Fruit fly (Drosophila melanogaster) whole organism, embryonic: ENCODE data around the gene IM33.

ENCODE experiments used
- Bteb2 ChIP-seq: fragments of 200-800 bp; sonication (Bioruptor generic); optimal IDR thresholded peaks from 2 replicates; lab custom pipeline; 2016; ENCODE audit warnings: missing biosample characterization, missing genetic modification characterization
- CG11696 ChIP-seq: fragments of 200-800 bp; sonication (Bioruptor generic); IDR thresholded peaks from 2 replicates; pipeline ENCODE4 v1.3.6; 2022; ENCODE audit warnings: missing biosample characterization, missing genetic modification characterization
- CG1233 ChIP-seq: fragments of 200-800 bp; sonication (Bioruptor generic); optimal IDR thresholded peaks from 4 replicates; lab custom pipeline; 2018; ENCODE audit warnings: missing biosample characterization, mild to moderate bottlenecking, missing genetic modification characterization
- CG14860 ChIP-seq: fragments of 200-800 bp; sonication (Bioruptor generic); IDR thresholded peaks from 3 replicates; pipeline ENCODE4 v1.3.6; 2022; ENCODE audit warnings: missing biosample characterization, missing genetic modification characterization; ENCODE audit not compliant: partially characterized antibody
- CG17568 ChIP-seq: fragments of 200-800 bp; sonication (Bioruptor generic); optimal IDR thresholded peaks from 2 replicates; lab custom pipeline; 2018; ENCODE audit warnings: missing biosample characterization, mild to moderate bottlenecking, missing genetic modification characterization, moderate library complexity
- CG17612 ChIP-seq: fragments of 200-800 bp; sonication (Bioruptor generic); IDR thresholded peaks from 2 replicates; pipeline ENCODE4 v1.3.6; 2022; ENCODE audit warnings: missing biosample characterization, missing genetic modification characterization
- CG2116 ChIP-seq: fragments of 200-800 bp; sonication (Bioruptor generic); optimal IDR thresholded peaks from 3 replicates; lab custom pipeline; 2018; ENCODE audit warnings: missing biosample characterization, mild to moderate bottlenecking, missing genetic modification characterization
- CG31224 ChIP-seq: fragments of 200-800 bp; sonication (Bioruptor generic); IDR thresholded peaks from 2 replicates; pipeline ENCODE4 v1.3.6; 2022; ENCODE audit warnings: missing biosample characterization, missing genetic modification characterization
- CG34224 ChIP-seq: fragments of 200-800 bp; sonication (Bioruptor generic); IDR thresholded peaks from 3 replicates; pipeline ENCODE4 v1.3.6; 2022; ENCODE audit warnings: missing biosample characterization, missing genetic modification characterization; ENCODE audit not compliant: partially characterized antibody
- CG42726 ChIP-seq: fragments of 200-800 bp; sonication (Bioruptor generic); IDR thresholded peaks from 2 replicates; pipeline ENCODE4 v1.3.6; 2022; ENCODE audit warnings: missing biosample characterization, missing genetic modification characterization; ENCODE audit not compliant: partially characterized antibody
- CG4282 ChIP-seq: fragments of 200-800 bp; sonication (Bioruptor generic); optimal IDR thresholded peaks from 2 replicates; lab custom pipeline; 2016; ENCODE audit warnings: missing biosample characterization, missing genetic modification characterization
- CG4820 ChIP-seq: fragments of 200-800 bp; sonication (Bioruptor generic); optimal IDR thresholded peaks from 3 replicates; lab custom pipeline; 2016; ENCODE audit warnings: missing biosample characterization, missing genetic modification characterization
- CG6683 ChIP-seq: fragments of 200-800 bp; sonication (Bioruptor generic); optimal IDR thresholded peaks from 2 replicates; lab custom pipeline; 2017; ENCODE audit warnings: missing biosample characterization, mild to moderate bottlenecking, missing genetic modification characterization, missing genetic modification reagents
- CG7372 ChIP-seq: fragments of 200-800 bp; sonication (Bioruptor generic); IDR thresholded peaks from 2 replicates; pipeline ENCODE4 v1.3.6; 2022; ENCODE audit warnings: missing biosample characterization, missing genetic modification characterization
- CG7928 ChIP-seq: fragments of 200-800 bp; sonication (Bioruptor generic); optimal IDR thresholded peaks from 2 replicates; lab custom pipeline; 2017; ENCODE audit warnings: missing biosample characterization, mild to moderate bottlenecking, missing genetic modification characterization
- CG7963 ChIP-seq: fragments of 200-800 bp; sonication (Bioruptor generic); IDR thresholded peaks from 3 replicates; pipeline ENCODE4 v1.3.6; 2022; ENCODE audit warnings: missing biosample characterization, missing genetic modification characterization; ENCODE audit not compliant: partially characterized antibody
- CG8089 ChIP-seq: fragments of 200-800 bp; sonication (Bioruptor generic); optimal IDR thresholded peaks from 3 replicates; lab custom pipeline; 2016; ENCODE audit warnings: missing biosample characterization, missing genetic modification characterization
- CG9817 ChIP-seq: fragments of 200-800 bp; sonication (Bioruptor generic); optimal IDR thresholded peaks from 2 replicates; lab custom pipeline; 2018; ENCODE audit warnings: missing biosample characterization, mild to moderate bottlenecking, missing genetic modification characterization, moderate library complexity
- D19B ChIP-seq: fragments of 200-800 bp; sonication (Bioruptor generic); optimal IDR thresholded peaks from 2 replicates; lab custom pipeline; 2017; ENCODE audit warnings: missing biosample characterization, mild to moderate bottlenecking, missing genetic modification characterization
- Deaf1 ChIP-seq: fragments of 200-800 bp; optimal IDR thresholded peaks from 3 replicates; lab custom pipeline; 2019; ENCODE audit warnings: missing biosample characterization, mild to moderate bottlenecking, missing genetic modification characterization, moderate library complexity
- Dp ChIP-seq: fragments of 200-800 bp; sonication (Bioruptor generic); optimal IDR thresholded peaks from 2 replicates; lab custom pipeline; 2018; ENCODE audit warnings: missing biosample characterization, mild to moderate bottlenecking, missing genetic modification characterization, moderate library complexity
- E2f2 ChIP-seq: fragments of 200-800 bp; sonication (Bioruptor generic); IDR thresholded peaks from 2 replicates; pipeline ENCODE4 v1.3.6; 2022; ENCODE audit warnings: missing biosample characterization, missing genetic modification characterization
- ERR ChIP-seq: fragments of 200-800 bp; sonication (Bioruptor generic); optimal IDR thresholded peaks from 2 replicates; lab custom pipeline; 2016; ENCODE audit warnings: missing biosample characterization, missing genetic modification characterization
- Ets65A ChIP-seq: fragments of 200-800 bp; sonication (Bioruptor generic); peaks from one replicate; lab custom pipeline; 2016; ENCODE audit warnings: missing biosample characterization, missing genetic modification characterization
- Fer3 ChIP-seq: fragments of 200-800 bp; sonication (Bioruptor generic); optimal IDR thresholded peaks from 2 replicates; lab custom pipeline; 2018; ENCODE audit warnings: missing biosample characterization, mild to moderate bottlenecking, missing genetic modification characterization, moderate library complexity
- Hr51 ChIP-seq, 2 experiments: fragments of 200-800 bp; sonication (Bioruptor generic); optimal IDR thresholded peaks; 2 replicates in 1 of 2; 3 replicates in 1 of 2; lab custom pipeline; 2016 to 2018; ENCODE audit warnings: missing biosample characterization in 2 of 2, missing genetic modification characterization in 2 of 2, mild to moderate bottlenecking in 1 of 2, moderate library complexity in 1 of 2
- NC2β ChIP-seq: fragments of 200-800 bp; sonication (Bioruptor generic); optimal IDR thresholded peaks from 2 replicates; lab custom pipeline; 2016; ENCODE audit warnings: missing biosample characterization, missing genetic modification characterization
- al ChIP-seq: fragments of 200-800 bp; sonication (Bioruptor generic); IDR thresholded peaks from 2 replicates; pipeline ENCODE4 v1.3.6; 2022; ENCODE audit warnings: missing biosample characterization, missing genetic modification characterization
- bbx ChIP-seq: fragments of 200-800 bp; sonication (Bioruptor generic); IDR thresholded peaks from 2 replicates; pipeline ENCODE4 v1.3.6; 2022; ENCODE audit warnings: missing biosample characterization, missing genetic modification characterization; ENCODE audit not compliant: partially characterized antibody
- bcd ChIP-seq: fragments of 200-800 bp; sonication (Bioruptor generic); optimal IDR thresholded peaks from 2 replicates; lab custom pipeline; 2017; ENCODE audit warnings: missing biosample characterization, mild to moderate bottlenecking, missing genetic modification characterization
- bigmax ChIP-seq: fragments of 200-800 bp; sonication (Bioruptor generic); optimal IDR thresholded peaks from 2 replicates; lab custom pipeline; 2018; ENCODE audit warnings: missing biosample characterization, mild to moderate bottlenecking, missing genetic modification characterization
- btn ChIP-seq: fragments of 200-800 bp; sonication (Bioruptor generic); optimal IDR thresholded peaks from 2 replicates; lab custom pipeline; 2016; ENCODE audit warnings: missing biosample characterization, missing genetic modification characterization
- cwo ChIP-seq: fragments of 200-800 bp; sonication (Bioruptor generic); optimal IDR thresholded peaks from 3 replicates; lab custom pipeline; 2017; ENCODE audit warnings: missing biosample characterization, missing genetic modification characterization, mild to moderate bottlenecking, moderate library complexity, missing genetic modification reagents
- dan ChIP-seq: fragments of 200-800 bp; sonication (Bioruptor generic); IDR thresholded peaks from 2 replicates; pipeline ENCODE4 v1.3.6; 2022; ENCODE audit warnings: missing biosample characterization, missing genetic modification characterization
- dmrt99B ChIP-seq: fragments of 200-800 bp; sonication (Bioruptor generic); optimal IDR thresholded peaks from 2 replicates; lab custom pipeline; 2018; ENCODE audit warnings: missing biosample characterization, mild to moderate bottlenecking, missing genetic modification characterization, moderate library complexity
- gro ChIP-seq: fragments of 200-800 bp; sonication (Bioruptor generic); optimal IDR thresholded peaks from 2 replicates; lab custom pipeline; 2016; ENCODE audit warnings: missing biosample characterization, missing genetic modification characterization
- hkb ChIP-seq, 2 experiments: fragments of 200-800 bp in 1 of 2; fragments of >200 bp in 1 of 2; sonication (Bioruptor generic) in 1 of 2; IDR thresholded peaks in 1 of 2; optimal IDR thresholded peaks in 1 of 2; 2 replicates each; pipeline versions ENCODE4 v1.3.6 to Lab custom; 2017 to 2022; ENCODE audit warnings: missing biosample characterization in 1 of 2, missing genetic modification characterization in 1 of 2
- kay ChIP-seq: fragments of 200-800 bp; sonication (Bioruptor generic); optimal IDR thresholded peaks from 2 replicates; lab custom pipeline; 2016; ENCODE audit warnings: missing biosample characterization, missing genetic modification characterization
- pan ChIP-seq, 4 experiments: fragments of >200 bp in 3 of 4; fragments of 200-800 bp in 1 of 4; sonication (Bioruptor generic) in 1 of 4; optimal IDR thresholded peaks in 3 of 4; IDR thresholded peaks in 1 of 4; 2 replicates each; pipeline versions ENCODE4 v1.3.6 to Lab custom; 2017 to 2022; ENCODE audit warnings: missing biosample characterization in 2 of 4, missing genetic modification characterization in 2 of 4, mixed read lengths in 1 of 4
- pb ChIP-seq: fragments of 200-800 bp; sonication (Bioruptor generic); optimal IDR thresholded peaks from 3 replicates; lab custom pipeline; 2016; ENCODE audit warnings: missing biosample characterization, missing genetic modification characterization
- psq ChIP-seq: fragments of 200-800 bp; sonication (Bioruptor generic); optimal IDR thresholded peaks from 2 replicates; lab custom pipeline; 2017; ENCODE audit warnings: missing biosample characterization, missing genetic modification characterization
- pzg ChIP-seq: fragments of 200-800 bp; sonication (Bioruptor generic); optimal IDR thresholded peaks from 3 replicates; lab custom pipeline; 2018; ENCODE audit warnings: missing biosample characterization, mild to moderate bottlenecking, missing genetic modification characterization, moderate library complexity
- ro ChIP-seq: fragments of 200-800 bp; sonication (Bioruptor generic); IDR thresholded peaks from 2 replicates; pipeline ENCODE4 v1.3.6; 2022; ENCODE audit warnings: missing biosample characterization, missing genetic modification characterization
- schlank ChIP-seq: fragments of 200-800 bp; sonication (Bioruptor generic); optimal IDR thresholded peaks from 2 replicates; lab custom pipeline; 2018; ENCODE audit warnings: missing biosample characterization, mild to moderate bottlenecking, missing genetic modification characterization
- scrt ChIP-seq: fragments of 200-800 bp; sonication (Bioruptor generic); optimal IDR thresholded peaks from 2 replicates; lab custom pipeline; 2018; ENCODE audit warnings: missing biosample characterization, mild to moderate bottlenecking, missing genetic modification characterization, moderate library complexity
- sima ChIP-seq: fragments of 200-800 bp; sonication (Bioruptor generic); optimal IDR thresholded peaks from 2 replicates; lab custom pipeline; 2016; ENCODE audit warnings: missing biosample characterization, missing genetic modification characterization
- wdn ChIP-seq: fragments of 200-800 bp; sonication (Bioruptor generic); IDR thresholded peaks from 2 replicates; pipeline ENCODE4 v1.3.6; 2022; ENCODE audit warnings: missing biosample characterization, missing genetic modification characterization
- zf30C ChIP-seq: fragments of 200-800 bp; sonication (Bioruptor generic); optimal IDR thresholded peaks from 3 replicates; lab custom pipeline; 2018; ENCODE audit warnings: missing biosample characterization, mild to moderate bottlenecking, missing genetic modification characterization

The IM33 gene

DNA sequence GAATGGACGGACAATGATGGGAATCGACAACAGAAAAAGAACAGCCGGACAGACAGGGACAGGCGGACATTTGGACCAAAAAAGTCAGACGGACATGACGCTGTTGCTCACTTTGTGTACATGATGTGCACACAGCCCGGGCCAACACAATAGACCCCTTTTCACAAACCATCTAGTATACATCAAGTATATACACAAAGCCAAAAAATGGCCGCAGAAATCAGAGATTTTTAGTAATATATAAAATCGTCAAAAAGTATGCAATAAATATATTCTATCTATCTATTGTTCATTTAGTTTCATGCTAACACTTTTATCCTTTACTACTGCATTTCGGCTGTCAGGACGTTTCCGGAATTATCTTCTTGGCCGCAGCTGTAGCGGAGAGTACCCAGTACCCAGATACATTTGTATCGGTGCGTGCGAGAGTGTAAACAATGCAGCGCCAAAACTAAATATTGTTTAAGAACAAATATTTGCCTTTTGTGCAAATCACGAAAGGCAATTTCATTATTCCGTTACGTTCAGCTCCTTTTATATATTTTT is 23.0 kb upstream of the IM33 start (continued):
- TF ChIP-seq hkb (optimal IDR thresholded peaks at IDR 0.05; lab: Kevin White, UChicago) (no peak), hkb (GFP tag; IDR thresholded peaks at IDR 0.05; lab: Robert Waterston, UW) (0 out of 2 replicates have a peak, but pooled peaks have one; percentile 23), schlank (tag; lab: Kevin White, UChicago) (no peak), CG7372 (no peak), CG4820 (GFP tag; lab: Kevin White, UChicago) (no peak), NC2β (GFP tag; lab: Kevin White, UChicago) (no peak), bbx (no peak), cwo (GFP tag; lab: Kevin White, UChicago) (peak; percentile 17), ro (GFP tag; lab: Robert Waterston, UW) (no peak), CG14860 (GFP tag; lab: Robert Waterston, UW) (no peak), psq (GFP tag; lab: Kevin White, UChicago) (no peak), bigmax (GFP tag; lab: Kevin White, UChicago) (no peak), sima (GFP tag; lab: Kevin White, UChicago) (no peak), CG42726 (GFP tag; lab: Robert Waterston, UW) (no peak), scrt (GFP tag; lab: Kevin White, UChicago) (peak; percentile 19), ERR (GFP tag; lab: Kevin White, UChicago) (no peak), al (GFP tag; lab: Robert Waterston, UW) (peak; percentile 36; the same call in 1 of the 2 replicates), CG4282 (GFP tag; lab: Kevin White, UChicago) (no peak), CG31224 (GFP tag; lab: Robert Waterston, UW) (no peak), D19B (GFP tag; lab: Kevin White, UChicago) (no peak), Ets65A (GFP tag; lab: Kevin White, UChicago) (no peak), wdn (GFP tag; lab: Robert Waterston, UW) (no peak), Bteb2 (GFP tag; lab: Kevin White, UChicago) (no peak)

- TF ChIP-seq Dp (GFP tag; lab: Kevin White, UChicago): peak; percentile 19
- no peak for TF ChIP-seq Fer3 (tag; lab: Kevin White, UChicago)
- no peak for TF ChIP-seq pan (optimal IDR thresholded peaks at IDR 0.05; lab: Kevin White, UChicago)
- no peak for TF ChIP-seq pan (GFP tag; optimal IDR thresholded peaks at IDR 0.05 in 1 of 2, IDR thresholded peaks at IDR 0.05 in 1 of 2)
- peak; percentile 48 for TF ChIP-seq CG2116
- no peak for TF ChIP-seq CG1233 (GFP tag; lab: Kevin White, UChicago)
- no peak for TF ChIP-seq bcd (GFP tag; lab: Kevin White, UChicago)
- no peak for TF ChIP-seq CG6683 (GFP tag; lab: Kevin White, UChicago)
- no peak for TF ChIP-seq CG17612 (GFP tag; lab: Robert Waterston, UW)
- no peak for TF ChIP-seq CG11696 (GFP tag; lab: Robert Waterston, UW)
- no peak for TF ChIP-seq pb (GFP tag; lab: Kevin White, UChicago)
- peak; percentile 73 for TF ChIP-seq Deaf1
- TF ChIP-seq CG17568 (GFP tag; lab: Kevin White, UChicago): no peak
- no peak for TF ChIP-seq CG9817 (tag; lab: Kevin White, UChicago)
- TF ChIP-seq gro (GFP tag; lab: Kevin White, UChicago): no peak
- no peak for TF ChIP-seq zf30C
- no peak for TF ChIP-seq CG7963 (GFP tag; lab: Robert Waterston, UW)
- no peak for TF ChIP-seq CG8089 (GFP tag; lab: Kevin White, UChicago)
- no peak for TF ChIP-seq kay (GFP tag; lab: Kevin White, UChicago)
- TF ChIP-seq E2f2: peak; percentile 36; the same call in 1 of the 2 replicates
- TF ChIP-seq CG34224 (GFP tag; lab: Robert Waterston, UW): no peak
- TF ChIP-seq btn (GFP tag; lab: Kevin White, UChicago): no peak
- TF ChIP-seq dan (GFP tag; lab: Robert Waterston, UW): no peak
- TF ChIP-seq pzg (GFP tag; lab: Kevin White, UChicago): peak; percentile 2
- TF ChIP-seq Hr51 (GFP tag; optimal IDR thresholded peaks at IDR 0.05; lab: Kevin White, UChicago): no peak
- no peak for TF ChIP-seq dmrt99B (tag; lab: Kevin White, UChicago)
- TF ChIP-seq CG7928 (GFP tag; lab: Kevin White, UChicago): no peak
- TF ChIP-seq psq (GFP tag; lab: Kevin White, UChicago): peak; percentile 31
Observed at dm6 chr2L:3717673-3718235, 21.3 kb upstream of the IM33 start, which contains the start of the genes lectin-24A and Shaw. TSS of gene lectin-24A (minus strand) at chr2L:3717773. TSS of gene Shaw (plus strand) at chr2L:3718185.
